Fruit fly (Drosophila melanogaster): Measurements from ENCODE around the gene CG34454.

- TF ChIP-seq CTCF (optimal IDR thresholded peaks at IDR 0.05) (peak; percentile 8 to 30), CG8478 (optimal IDR thresholded peaks at IDR 0.05) (no peak)
Observed at dm6 chr3L:199050-199745, 33.0 kb downstream of the CG34454 start.
